Worm (Caenorhabditis elegans): ENCODE data around the gene Y60A9A.1.

DNA sequence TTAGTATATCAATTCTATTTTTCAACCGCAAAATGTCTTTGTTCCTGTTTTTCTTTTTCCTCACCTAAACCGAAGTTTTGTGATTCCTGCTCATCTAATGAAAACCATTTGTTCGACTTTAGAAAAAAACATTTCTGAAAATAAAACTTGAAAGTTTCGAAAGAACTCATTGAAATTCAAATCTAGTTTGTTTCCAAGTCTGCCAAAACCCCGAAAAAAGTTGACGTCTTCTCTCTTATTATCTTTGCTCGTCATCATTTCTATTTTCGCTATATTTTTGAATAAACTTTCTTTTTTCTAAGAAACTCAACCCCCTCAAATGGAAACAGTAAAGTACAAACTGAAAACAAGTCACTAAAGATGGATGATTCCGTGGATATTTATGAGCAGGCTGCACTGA lies 28.7 kb upstream of the Y60A9A.1 start, which contains the start of gene frpr-17:
- TF ChIP-seq unc-62 (GFP tag; optimal IDR thresholded peaks at IDR 0.05) = no peak
- no peak for TF ChIP-seq sem-2 (GFP tag; optimal IDR thresholded peaks at IDR 0.05)
- no peak for TF ChIP-seq ham-2 (GFP tag; optimal IDR thresholded peaks at IDR 0.05)
- no peak for TF ChIP-seq lsy-2 (tag; optimal IDR thresholded peaks at IDR 0.05)
- no peak for TF ChIP-seq ztf-11 (tag; optimal IDR thresholded peaks at IDR 0.05)
- TF ChIP-seq M03D4.4 (tag; optimal IDR thresholded peaks at IDR 0.05) = no peak
- no peak for TF ChIP-seq hlh-1 (tag; optimal IDR thresholded peaks at IDR 0.05)
- TF ChIP-seq snpc-4 (tag; optimal IDR thresholded peaks at IDR 0.05) = no peak
- TF ChIP-seq elt-3 (tag; optimal IDR thresholded peaks at IDR 0.05) = no peak
- no peak for TF ChIP-seq flh-1 (GFP tag; optimal IDR thresholded peaks at IDR 0.05)
- no peak for TF ChIP-seq elt-1 (tag; optimal IDR thresholded peaks at IDR 0.05; ENCODE audit: borderline replicate concordance, insufficient read depth)
- TF ChIP-seq mep-1 (tag; optimal IDR thresholded peaks at IDR 0.05) = no peak
- no peak for TF ChIP-seq lin-13 (tag; optimal IDR thresholded peaks at IDR 0.05)
- no peak for TF ChIP-seq blmp-1 (tag; optimal IDR thresholded peaks at IDR 0.05)
